Fruit fly (Drosophila melanogaster) whole organism, embryonic: ENCODE results near the gene CG11737.

ENCODE experiments used
- CG10147 ChIP-seq: fragments of 200-800 bp; sonication (Bioruptor generic); optimal IDR thresholded peaks from 2 replicates; lab custom pipeline; 2019; ENCODE audit warnings: missing biosample characterization, mild to moderate bottlenecking, missing genetic modification characterization, moderate library complexity
- CG11093 ChIP-seq: fragments of 200-800 bp; sonication (Bioruptor generic); IDR thresholded peaks from 3 replicates; pipeline ENCODE4 v1.3.6; 2022; ENCODE audit warnings: missing biosample characterization, missing genetic modification characterization
- CG11398 ChIP-seq: fragments of 200-800 bp; sonication (Bioruptor generic); optimal IDR thresholded peaks from 2 replicates; lab custom pipeline; 2016; ENCODE audit warnings: missing biosample characterization, missing genetic modification characterization
- CG12071 ChIP-seq: fragments of 200-800 bp; sonication (Bioruptor generic); optimal IDR thresholded peaks from 3 replicates; lab custom pipeline; 2018; ENCODE audit warnings: missing biosample characterization, mild to moderate bottlenecking, missing genetic modification characterization
- CG12219 ChIP-seq: fragments of 200-800 bp; sonication (Bioruptor generic); optimal IDR thresholded peaks from 3 replicates; lab custom pipeline; 2018; ENCODE audit warnings: missing biosample characterization, mild to moderate bottlenecking, missing genetic modification characterization
- CG12769 ChIP-seq: fragments of 200-800 bp; sonication (Bioruptor generic); optimal IDR thresholded peaks from 2 replicates; lab custom pipeline; 2019; ENCODE audit warnings: missing biosample characterization, mild to moderate bottlenecking, missing genetic modification characterization, moderate library complexity
- CG14667 ChIP-seq: fragments of 200-800 bp; sonication (Bioruptor generic); IDR thresholded peaks from 2 replicates; pipeline ENCODE4 v1.3.6; 2022; ENCODE audit warnings: missing biosample characterization, missing genetic modification characterization
- CG17186 ChIP-seq: fragments of 200-800 bp; sonication (Bioruptor generic); optimal IDR thresholded peaks from 3 replicates; lab custom pipeline; 2017; ENCODE audit warnings: missing biosample characterization, missing genetic modification reagents, missing genetic modification characterization
- CG17361 ChIP-seq: fragments of 200-800 bp; sonication (Bioruptor generic); IDR thresholded peaks from 3 replicates; pipeline ENCODE4 v1.3.6; 2022; ENCODE audit warnings: missing biosample characterization, missing genetic modification characterization
- CG1832 ChIP-seq: fragments of 200-800 bp; sonication (Bioruptor generic); optimal IDR thresholded peaks from 2 replicates; lab custom pipeline; 2017; ENCODE audit warnings: missing biosample characterization, mild to moderate bottlenecking, missing genetic modification characterization, inconsistent platforms
- CG31224 ChIP-seq: fragments of 200-800 bp; sonication (Bioruptor generic); IDR thresholded peaks from 2 replicates; pipeline ENCODE4 v1.3.6; 2022; ENCODE audit warnings: missing biosample characterization, missing genetic modification characterization
- CG32532 ChIP-seq: fragments of 200-800 bp; sonication (Bioruptor generic); IDR thresholded peaks from 2 replicates; pipeline ENCODE4 v1.3.6; 2022; ENCODE audit warnings: missing biosample characterization, missing genetic modification characterization
- CG4404 ChIP-seq: fragments of 200-800 bp; sonication (Bioruptor generic); IDR thresholded peaks from 2 replicates; pipeline ENCODE4 v1.3.6; 2022; ENCODE audit warnings: missing biosample characterization, missing genetic modification characterization
- CG4820 ChIP-seq: fragments of 200-800 bp; sonication (Bioruptor generic); optimal IDR thresholded peaks from 3 replicates; lab custom pipeline; 2016; ENCODE audit warnings: missing biosample characterization, missing genetic modification characterization
- CG6272 ChIP-seq: fragments of 200-800 bp; sonication (Bioruptor generic); IDR thresholded peaks from 2 replicates; pipeline ENCODE4 v1.3.6; 2022; ENCODE audit warnings: missing biosample characterization, missing genetic modification characterization
- CkIIα-i1 ChIP-seq: fragments of 200-800 bp; sonication (Bioruptor generic); IDR thresholded peaks from 2 replicates; pipeline ENCODE4 v1.3.6; 2022; ENCODE audit warnings: missing biosample characterization, missing genetic modification characterization
- Dip2 ChIP-seq: fragments of 200-800 bp; sonication (Bioruptor generic); IDR thresholded peaks from 2 replicates; pipeline ENCODE4 v1.3.6; 2022; ENCODE audit warnings: missing biosample characterization, missing genetic modification characterization
- Ets97D ChIP-seq: fragments of 200-800 bp; sonication (Bioruptor generic); optimal IDR thresholded peaks from 3 replicates; lab custom pipeline; 2016; ENCODE audit warnings: missing biosample characterization, missing genetic modification characterization
- Med ChIP-seq: fragments of 200-800 bp; sonication (Bioruptor generic); peaks from one replicate; lab custom pipeline; 2016; ENCODE audit warnings: missing biosample characterization, missing genetic modification characterization, mild to moderate bottlenecking, inconsistent platforms, moderate library complexity
- Meics ChIP-seq: fragments of 200-800 bp; sonication (Bioruptor generic); optimal IDR thresholded peaks from 2 replicates; lab custom pipeline; 2017; ENCODE audit warnings: missing biosample characterization, mild to moderate bottlenecking, missing genetic modification characterization
- Nf-YB ChIP-seq: fragments of 200-800 bp; sonication (Bioruptor generic); optimal IDR thresholded peaks from 3 replicates; lab custom pipeline; 2019; ENCODE audit warnings: missing biosample characterization, mild to moderate bottlenecking, missing genetic modification characterization, moderate library complexity
- Oaz ChIP-seq: fragments of 200-800 bp; sonication (Bioruptor generic); IDR thresholded peaks from 2 replicates; pipeline ENCODE4 v1.3.6; 2022; ENCODE audit warnings: missing biosample characterization, missing genetic modification characterization
- Poxn ChIP-seq: fragments of 200-800 bp; sonication (Bioruptor generic); IDR thresholded peaks from 2 replicates; pipeline ENCODE4 v1.3.6; 2022; ENCODE audit warnings: missing biosample characterization, missing genetic modification characterization
- Rfx ChIP-seq: fragments of 200-800 bp; sonication (Bioruptor generic); IDR thresholded peaks from 2 replicates; pipeline ENCODE4 v1.3.6; 2022; ENCODE audit warnings: missing biosample characterization, missing genetic modification characterization
- Side ChIP-seq: fragments of 200-800 bp; sonication (Bioruptor generic); optimal IDR thresholded peaks from 2 replicates; lab custom pipeline; 2016; ENCODE audit warnings: missing biosample characterization, missing genetic modification characterization
- Xrp1 ChIP-seq: fragments of 200-800 bp; sonication (Bioruptor generic); IDR thresholded peaks from 2 replicates; pipeline ENCODE4 v1.3.6; 2022; ENCODE audit warnings: missing biosample characterization, missing genetic modification characterization
- bab2 ChIP-seq: fragments of 200-800 bp; sonication (Bioruptor generic); optimal IDR thresholded peaks from 2 replicates; lab custom pipeline; 2016; ENCODE audit warnings: missing biosample characterization, missing genetic modification characterization
- bbx ChIP-seq: fragments of 200-800 bp; sonication (Bioruptor generic); IDR thresholded peaks from 2 replicates; pipeline ENCODE4 v1.3.6; 2022; ENCODE audit warnings: missing biosample characterization, missing genetic modification characterization; ENCODE audit not compliant: partially characterized antibody
- btn ChIP-seq: fragments of 200-800 bp; sonication (Bioruptor generic); optimal IDR thresholded peaks from 2 replicates; lab custom pipeline; 2016; ENCODE audit warnings: missing biosample characterization, missing genetic modification characterization
- chn ChIP-seq: fragments of 200-800 bp; sonication (Bioruptor generic); optimal IDR thresholded peaks from 2 replicates; lab custom pipeline; 2016; ENCODE audit warnings: missing biosample characterization, missing genetic modification characterization
- cwo ChIP-seq: fragments of 200-800 bp; sonication (Bioruptor generic); optimal IDR thresholded peaks from 3 replicates; lab custom pipeline; 2017; ENCODE audit warnings: missing biosample characterization, missing genetic modification characterization, mild to moderate bottlenecking, moderate library complexity, missing genetic modification reagents
- danr ChIP-seq: fragments of 200-800 bp; sonication (Bioruptor generic); IDR thresholded peaks from 2 replicates; pipeline ENCODE4 v1.3.6; 2022; ENCODE audit warnings: missing biosample characterization, missing genetic modification characterization
- dmrt11E ChIP-seq: fragments of 200-800 bp; sonication (Bioruptor generic); optimal IDR thresholded peaks from 3 replicates; lab custom pipeline; 2018; ENCODE audit warnings: missing biosample characterization, mild to moderate bottlenecking, missing genetic modification characterization, moderate library complexity
- dmrt99B ChIP-seq: fragments of 200-800 bp; sonication (Bioruptor generic); optimal IDR thresholded peaks from 2 replicates; lab custom pipeline; 2018; ENCODE audit warnings: missing biosample characterization, mild to moderate bottlenecking, missing genetic modification characterization, moderate library complexity
- fru ChIP-seq: fragments of >200 bp; optimal IDR thresholded peaks from 2 replicates; lab custom pipeline; 2017
- gcm ChIP-seq: fragments of 200-800 bp; sonication (Bioruptor generic); optimal IDR thresholded peaks from 2 replicates; lab custom pipeline; 2019; ENCODE audit warnings: missing biosample characterization, mild to moderate bottlenecking, missing genetic modification characterization, moderate library complexity
- grau ChIP-seq: fragments of 200-800 bp; optimal IDR thresholded peaks from 3 replicates; lab custom pipeline; 2019; ENCODE audit warnings: missing biosample characterization, mild to moderate bottlenecking, missing genetic modification characterization, moderate library complexity
- hb ChIP-seq: fragments of 200-800 bp; sonication (Bioruptor generic); IDR thresholded peaks from 3 replicates; pipeline ENCODE4 v1.3.6; 2022; ENCODE audit warnings: missing biosample characterization, missing genetic modification characterization; ENCODE audit not compliant: partially characterized antibody
- insv ChIP-seq, 2 experiments: fragments of 200-800 bp; sonication (Bioruptor generic); optimal IDR thresholded peaks; 3 replicates each; lab custom pipeline; 2016 to 2018; ENCODE audit warnings: missing biosample characterization in 2 of 2, missing genetic modification characterization in 2 of 2
- inv ChIP-seq: fragments of 200-800 bp; sonication (Bioruptor generic); IDR thresholded peaks from 2 replicates; pipeline ENCODE4 v1.3.6; 2022; ENCODE audit warnings: missing biosample characterization, missing genetic modification characterization; ENCODE audit not compliant: partially characterized antibody
- jigr1 ChIP-seq: fragments of 200-800 bp; sonication (Bioruptor generic); IDR thresholded peaks from 3 replicates; pipeline ENCODE4 v1.3.6; 2022; ENCODE audit warnings: missing biosample characterization, missing genetic modification characterization
- pan ChIP-seq, 4 experiments: fragments of >200 bp in 3 of 4; fragments of 200-800 bp in 1 of 4; sonication (Bioruptor generic) in 1 of 4; optimal IDR thresholded peaks in 3 of 4; IDR thresholded peaks in 1 of 4; 2 replicates each; pipeline versions ENCODE4 v1.3.6 to Lab custom; 2017 to 2022; ENCODE audit warnings: missing biosample characterization in 2 of 4, missing genetic modification characterization in 2 of 4, mixed read lengths in 1 of 4
- pfk ChIP-seq: fragments of 200-800 bp; sonication (Bioruptor generic); optimal IDR thresholded peaks from 2 replicates; lab custom pipeline; 2018; ENCODE audit warnings: missing biosample characterization, mild to moderate bottlenecking, missing genetic modification characterization, moderate library complexity
- phol ChIP-seq: fragments of 200-800 bp; sonication (Bioruptor generic); optimal IDR thresholded peaks from 3 replicates; lab custom pipeline; 2018; ENCODE audit warnings: missing biosample characterization, mild to moderate bottlenecking, missing genetic modification characterization, moderate library complexity
- prd ChIP-seq, 3 experiments: fragments of >200 bp in 2 of 3; fragments of 200-800 bp in 1 of 3; sonication (Bioruptor generic) in 1 of 3; optimal IDR thresholded peaks in 2 of 3; IDR thresholded peaks in 1 of 3; 2 replicates in 2 of 3; 3 replicates in 1 of 3; pipeline versions ENCODE4 v1.3.6 to Lab custom; 2017 to 2022; ENCODE audit warnings: missing biosample characterization in 1 of 3, missing genetic modification characterization in 1 of 3
- schlank ChIP-seq: fragments of 200-800 bp; sonication (Bioruptor generic); optimal IDR thresholded peaks from 2 replicates; lab custom pipeline; 2018; ENCODE audit warnings: missing biosample characterization, mild to moderate bottlenecking, missing genetic modification characterization
- ssp ChIP-seq: fragments of 200-800 bp; sonication (Bioruptor generic); IDR thresholded peaks from 2 replicates; pipeline ENCODE4 v1.3.6; 2022; ENCODE audit warnings: missing biosample characterization, missing genetic modification characterization
- tap ChIP-seq: fragments of 200-800 bp; optimal IDR thresholded peaks from 3 replicates; lab custom pipeline; 2019; ENCODE audit warnings: missing biosample characterization, mild to moderate bottlenecking, missing genetic modification characterization, moderate library complexity
- zfh1 ChIP-seq: fragments of 200-800 bp; sonication (Bioruptor generic); IDR thresholded peaks from 3 replicates; pipeline ENCODE4 v1.3.6; 2022; ENCODE audit warnings: missing biosample characterization, missing genetic modification characterization

The CG11737 gene

DNA sequence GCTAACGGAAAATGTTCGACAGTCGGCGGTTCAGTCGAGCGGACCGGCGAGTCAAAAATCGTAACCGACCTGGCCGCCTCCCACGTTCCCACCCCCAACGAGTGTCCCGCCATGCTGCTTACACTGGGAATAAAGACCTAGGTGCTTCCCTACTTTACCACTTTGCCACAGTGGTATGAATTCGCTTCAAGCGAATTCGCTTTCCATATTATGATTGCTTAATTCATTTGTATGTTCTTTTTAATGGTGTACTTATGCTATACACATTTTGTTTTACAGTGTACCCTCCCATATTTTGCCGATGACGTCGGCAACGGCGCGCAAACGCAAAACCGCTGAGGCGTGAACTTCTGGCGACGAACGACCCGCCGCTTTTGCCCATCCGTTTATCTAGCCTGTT, 34.8 kb upstream of the CG11737 start (continued):
- TF ChIP-seq jigr1 (GFP tag; lab: Robert Waterston, UW) = peak; percentile 51; the same call in 2 of the 3 replicates
- TF ChIP-seq dmrt11E (tag; lab: Kevin White, UChicago) = peak; percentile 58
- TF ChIP-seq CG31224 (GFP tag; lab: Robert Waterston, UW) = 0 out of 2 replicates have a peak, but pooled peaks have one; percentile 14
- peak; percentile 13 for TF ChIP-seq Ets97D (GFP tag; lab: Kevin White, UChicago)
- peak; percentile 53 for TF ChIP-seq ssp (GFP tag; lab: Robert Waterston, UW)
- peak; percentile 87 for TF ChIP-seq Rfx (GFP tag; lab: Robert Waterston, UW)
- TF ChIP-seq phol (tag; lab: Kevin White, UChicago) = peak; percentile 69
- no peak for TF ChIP-seq CG11398
- peak; percentile 78; the same call in 1 of the 2 replicates for TF ChIP-seq Xrp1
- peak; percentile 79; the same call in 2 of the 3 replicates for TF ChIP-seq zfh1 (GFP tag; lab: Robert Waterston, UW)
- peak; percentile 36 for TF ChIP-seq Nf-YB (GFP tag; lab: Kevin White, UChicago)
- no peak for TF ChIP-seq hb (GFP tag; lab: Robert Waterston, UW)
- no peak for TF ChIP-seq prd (optimal IDR thresholded peaks at IDR 0.05; lab: Kevin White, UChicago)
- TF ChIP-seq prd (GFP tag; IDR thresholded peaks at IDR 0.05; lab: Robert Waterston, UW) = peak; percentile 69; the same call in 1 of the 3 replicates
- TF ChIP-seq schlank = peak; percentile 26
- TF ChIP-seq insv (GFP tag; optimal IDR thresholded peaks at IDR 0.05; lab: Kevin White, UChicago) = no peak
- no peak for TF ChIP-seq fru
- no peak for TF ChIP-seq bbx
- TF ChIP-seq inv = no peak
- TF ChIP-seq CG11093 (GFP tag; lab: Robert Waterston, UW) = peak; percentile 38; the same call in 1 of the 3 replicates
- TF ChIP-seq tap (tag; lab: Kevin White, UChicago) = peak; percentile 70
- TF ChIP-seq CG12071 (GFP tag; lab: Kevin White, UChicago) = peak; percentile 80
- peak; percentile 79 for TF ChIP-seq Meics (GFP tag; lab: Kevin White, UChicago)
- peak; percentile 88 for TF ChIP-seq CG12769
- no peak for TF ChIP-seq Oaz
- peak; percentile 78 for TF ChIP-seq CG32532 (GFP tag; lab: Robert Waterston, UW)
- peak; percentile 47 for TF ChIP-seq chn (GFP tag; lab: Kevin White, UChicago)
- TF ChIP-seq btn (GFP tag; lab: Kevin White, UChicago) = peak; percentile 60
- TF ChIP-seq bab2 (GFP tag; lab: Kevin White, UChicago) = peak; percentile 40
- peak; percentile 51; the same call in 1 of the 2 replicates for TF ChIP-seq CG6272
- no peak for TF ChIP-seq CG1832 (GFP tag; lab: Kevin White, UChicago)
- TF ChIP-seq cwo (GFP tag; lab: Kevin White, UChicago) = peak; percentile 67
- peak; percentile 76 for TF ChIP-seq CG4820 (GFP tag; lab: Kevin White, UChicago)
- peak; percentile 74 for TF ChIP-seq grau (tag; lab: Kevin White, UChicago)
- TF ChIP-seq pan (optimal IDR thresholded peaks at IDR 0.05; lab: Kevin White, UChicago) = no peak
- peak in 1 of 2 experiments; percentile 70 for TF ChIP-seq pan (GFP tag; optimal IDR thresholded peaks at IDR 0.05 in 1 of 2, IDR thresholded peaks at IDR 0.05 in 1 of 2)
- TF ChIP-seq Med (GFP tag; lab: Kevin White, UChicago) = peak; percentile 95
- TF ChIP-seq CkIIα-i1 (GFP tag; lab: Robert Waterston, UW) = no peak
- peak; percentile 67 for TF ChIP-seq Side
- no peak for TF ChIP-seq pfk (GFP tag; lab: Kevin White, UChicago)
- TF ChIP-seq Dip2 = no peak
- TF ChIP-seq CG4404 (GFP tag; lab: Robert Waterston, UW) = peak; percentile 49; the same call in 1 of the 2 replicates
- TF ChIP-seq CG14667 (GFP tag; lab: Robert Waterston, UW) = peak; percentile 54
- TF ChIP-seq CG17186 = no peak
- TF ChIP-seq CG12219 (GFP tag; lab: Kevin White, UChicago) = peak; percentile 69
- peak; percentile 75 for TF ChIP-seq dmrt99B
- TF ChIP-seq CG10147 (GFP tag; lab: Kevin White, UChicago) = peak; percentile 67
- TF ChIP-seq CG17361 (GFP tag; lab: Robert Waterston, UW) = no peak; the same call in 2 of the 3 replicates
- peak; percentile 40 for TF ChIP-seq gcm (GFP tag; lab: Kevin White, UChicago)
- TF ChIP-seq Poxn (GFP tag; lab: Robert Waterston, UW) = peak; percentile 35; the same call in 1 of the 2 replicates
- peak; percentile 29; the same call in 1 of the 2 replicates for TF ChIP-seq danr (GFP tag; lab: Robert Waterston, UW)
